Fruit fly (Drosophila melanogaster) whole organism, embryonic: ENCODE results near the gene ATPsynC.
A peak's percentile ranks its signal among the peaks of the same experiment; 100 is the strongest.

Experiments
- Aef1 ChIP-seq: fragments of 200-800 bp; sonication (Bioruptor generic); IDR thresholded peaks from 3 replicates; pipeline ENCODE4 v1.3.6; 2022; ENCODE audit warnings: missing biosample characterization, missing genetic modification characterization
- Awh ChIP-seq: fragments of 200-800 bp; sonication (Bioruptor generic); IDR thresholded peaks from 2 replicates; pipeline ENCODE4, ENCODE4 v1.3.6; 2022; ENCODE audit warnings: missing biosample characterization, missing genetic modification characterization
- BtbVII ChIP-seq: fragments of 200-800 bp; sonication (Bioruptor generic); optimal IDR thresholded peaks from 3 replicates; lab custom pipeline; 2017; ENCODE audit warnings: missing biosample characterization, mild to moderate bottlenecking, missing genetic modification characterization
- C15 ChIP-seq: fragments of 200-800 bp; sonication (Bioruptor generic); IDR thresholded peaks from 3 replicates; pipeline ENCODE4 v1.3.6; 2022; ENCODE audit warnings: missing biosample characterization, missing genetic modification characterization
- CG10147 ChIP-seq: fragments of 200-800 bp; sonication (Bioruptor generic); optimal IDR thresholded peaks from 2 replicates; lab custom pipeline; 2019; ENCODE audit warnings: missing biosample characterization, mild to moderate bottlenecking, missing genetic modification characterization, moderate library complexity
- CG1024 ChIP-seq: fragments of 200-800 bp; sonication (Bioruptor generic); IDR thresholded peaks from 2 replicates; pipeline ENCODE4 v1.3.6; 2022; ENCODE audit warnings: missing biosample characterization, missing genetic modification characterization
- CG10274 ChIP-seq: fragments of 200-800 bp; sonication (Bioruptor generic); optimal IDR thresholded peaks from 3 replicates; lab custom pipeline; 2017; ENCODE audit warnings: missing biosample characterization, mild to moderate bottlenecking, missing genetic modification characterization
- CG10321 ChIP-seq: fragments of 200-800 bp; sonication (Bioruptor generic); IDR thresholded peaks from 2 replicates; pipeline ENCODE4 v1.3.6; 2022; ENCODE audit warnings: missing biosample characterization, missing genetic modification characterization
- CG11398 ChIP-seq: fragments of 200-800 bp; sonication (Bioruptor generic); optimal IDR thresholded peaks from 2 replicates; lab custom pipeline; 2016; ENCODE audit warnings: missing biosample characterization, missing genetic modification characterization
- CG11456 ChIP-seq: fragments of 200-800 bp; sonication (Bioruptor generic); IDR thresholded peaks from 3 replicates; pipeline ENCODE4 v1.3.6; 2022; ENCODE audit warnings: missing biosample characterization, missing genetic modification characterization
- CG11504 ChIP-seq: fragments of 200-800 bp; sonication (Bioruptor generic); optimal IDR thresholded peaks from 3 replicates; lab custom pipeline; 2019; ENCODE audit warnings: missing biosample characterization, mild to moderate bottlenecking, missing genetic modification characterization, moderate library complexity
- CG12155 ChIP-seq: fragments of 200-800 bp; sonication (Bioruptor generic); optimal IDR thresholded peaks from 3 replicates; lab custom pipeline; 2016; ENCODE audit warnings: missing biosample characterization, missing genetic modification characterization
- CG1233 ChIP-seq: fragments of 200-800 bp; sonication (Bioruptor generic); optimal IDR thresholded peaks from 4 replicates; lab custom pipeline; 2018; ENCODE audit warnings: missing biosample characterization, mild to moderate bottlenecking, missing genetic modification characterization
- CG12659 ChIP-seq: fragments of 200-800 bp; sonication (Bioruptor generic); optimal IDR thresholded peaks from 3 replicates; lab custom pipeline; 2017; ENCODE audit warnings: mild to moderate bottlenecking, missing biosample characterization, missing genetic modification reagents, missing genetic modification characterization
- CG12769 ChIP-seq: fragments of 200-800 bp; sonication (Bioruptor generic); optimal IDR thresholded peaks from 2 replicates; lab custom pipeline; 2019; ENCODE audit warnings: missing biosample characterization, mild to moderate bottlenecking, missing genetic modification characterization, moderate library complexity
- CG13123 ChIP-seq: fragments of 200-800 bp; sonication (Bioruptor generic); optimal IDR thresholded peaks from 2 replicates; lab custom pipeline; 2016; ENCODE audit warnings: missing biosample characterization, missing genetic modification characterization
- CG13424 ChIP-seq: fragments of 200-800 bp; sonication (Bioruptor generic); optimal IDR thresholded peaks from 2 replicates; lab custom pipeline; 2019; ENCODE audit warnings: missing biosample characterization, mild to moderate bottlenecking, missing genetic modification characterization, moderate library complexity
- CG15011 ChIP-seq: fragments of 200-800 bp; sonication (Bioruptor generic); optimal IDR thresholded peaks from 3 replicates; lab custom pipeline; 2018; ENCODE audit warnings: missing biosample characterization, mild to moderate bottlenecking, missing genetic modification characterization
- CG16779 ChIP-seq: fragments of 200-800 bp; sonication (Bioruptor generic); IDR thresholded peaks from 2 replicates; pipeline ENCODE4 v1.3.6; 2022; ENCODE audit warnings: missing biosample characterization, missing genetic modification characterization
- CG17328 ChIP-seq: fragments of 200-800 bp; sonication (Bioruptor generic); IDR thresholded peaks from 2 replicates; pipeline ENCODE4 v1.3.6; 2022; ENCODE audit warnings: missing biosample characterization, missing genetic modification characterization
- CG17361 ChIP-seq: fragments of 200-800 bp; sonication (Bioruptor generic); IDR thresholded peaks from 3 replicates; pipeline ENCODE4 v1.3.6; 2022; ENCODE audit warnings: missing biosample characterization, missing genetic modification characterization
- CG30020 ChIP-seq: fragments of 200-800 bp; optimal IDR thresholded peaks from 2 replicates; lab custom pipeline; 2019; ENCODE audit warnings: missing biosample characterization, mild to moderate bottlenecking, missing genetic modification characterization, moderate library complexity
- CG30431 ChIP-seq: fragments of 200-800 bp; sonication (Bioruptor generic); optimal IDR thresholded peaks from 2 replicates; lab custom pipeline; 2017; ENCODE audit warnings: missing biosample characterization, missing genetic modification characterization
- CG3065 ChIP-seq: fragments of 200-800 bp; sonication (Bioruptor generic); optimal IDR thresholded peaks from 2 replicates; lab custom pipeline; 2016; ENCODE audit warnings: missing biosample characterization, missing genetic modification characterization
- CG32772 ChIP-seq: fragments of 200-800 bp; sonication (Bioruptor generic); IDR thresholded peaks from 2 replicates; pipeline ENCODE4 v1.3.6; 2022; ENCODE audit warnings: missing biosample characterization, missing genetic modification characterization
- CG34376 ChIP-seq: fragments of 200-800 bp; sonication (Bioruptor generic); optimal IDR thresholded peaks from 2 replicates; lab custom pipeline; 2018; ENCODE audit warnings: missing biosample characterization, mild to moderate bottlenecking, missing genetic modification characterization
- CG43689 ChIP-seq: fragments of 200-800 bp; sonication (Bioruptor generic); IDR thresholded peaks from 2 replicates; pipeline ENCODE4 v1.3.6; 2022; ENCODE audit warnings: missing biosample characterization, missing genetic modification characterization
- CG6683 ChIP-seq: fragments of 200-800 bp; sonication (Bioruptor generic); optimal IDR thresholded peaks from 2 replicates; lab custom pipeline; 2017; ENCODE audit warnings: missing biosample characterization, mild to moderate bottlenecking, missing genetic modification characterization, missing genetic modification reagents
- CG9609 ChIP-seq: fragments of 200-800 bp; sonication (Bioruptor generic); optimal IDR thresholded peaks from 3 replicates; lab custom pipeline; 2016; ENCODE audit warnings: missing biosample characterization, missing genetic modification characterization
- ERR ChIP-seq: fragments of 200-800 bp; sonication (Bioruptor generic); optimal IDR thresholded peaks from 2 replicates; lab custom pipeline; 2016; ENCODE audit warnings: missing biosample characterization, missing genetic modification characterization
- HHEX ChIP-seq: fragments of 200-800 bp; sonication (Bioruptor generic); optimal IDR thresholded peaks from 3 replicates; lab custom pipeline; 2017; ENCODE audit warnings: missing biosample characterization, mild to moderate bottlenecking, missing genetic modification characterization, missing genetic modification reagents
- Hmr ChIP-seq: fragments of 200-800 bp; sonication (Bioruptor generic); optimal IDR thresholded peaks from 3 replicates; lab custom pipeline; 2017; ENCODE audit warnings: mild to moderate bottlenecking, missing biosample characterization, missing genetic modification reagents, missing genetic modification characterization
- Med ChIP-seq: fragments of 200-800 bp; sonication (Bioruptor generic); peaks from one replicate; lab custom pipeline; 2016; ENCODE audit warnings: missing biosample characterization, missing genetic modification characterization, mild to moderate bottlenecking, inconsistent platforms, moderate library complexity
- NC2β ChIP-seq: fragments of 200-800 bp; sonication (Bioruptor generic); optimal IDR thresholded peaks from 2 replicates; lab custom pipeline; 2016; ENCODE audit warnings: missing biosample characterization, missing genetic modification characterization
- Vsx1 ChIP-seq: fragments of 200-800 bp; sonication (Bioruptor generic); optimal IDR thresholded peaks from 2 replicates; lab custom pipeline; 2017; ENCODE audit warnings: missing biosample characterization, mild to moderate bottlenecking, missing genetic modification characterization, missing genetic modification reagents
- ap ChIP-seq: fragments of 200-800 bp; sonication (Bioruptor generic); IDR thresholded peaks from 2 replicates; pipeline ENCODE4 v1.3.6; 2022; ENCODE audit warnings: missing biosample characterization, missing genetic modification characterization
- bab2 ChIP-seq: fragments of 200-800 bp; sonication (Bioruptor generic); optimal IDR thresholded peaks from 2 replicates; lab custom pipeline; 2016; ENCODE audit warnings: missing biosample characterization, missing genetic modification characterization
- bigmax ChIP-seq: fragments of 200-800 bp; sonication (Bioruptor generic); optimal IDR thresholded peaks from 2 replicates; lab custom pipeline; 2018; ENCODE audit warnings: missing biosample characterization, mild to moderate bottlenecking, missing genetic modification characterization
- chm ChIP-seq: fragments of 200-800 bp; sonication (Bioruptor generic); IDR thresholded peaks from 2 replicates; pipeline ENCODE4 v1.3.6; 2022; ENCODE audit warnings: missing biosample characterization, missing genetic modification characterization
- dm ChIP-seq: fragments of 200-800 bp; sonication (Bioruptor generic); optimal IDR thresholded peaks from 3 replicates; lab custom pipeline; 2016; ENCODE audit warnings: missing biosample characterization, missing genetic modification characterization
- gfzf ChIP-seq: fragments of 200-800 bp; sonication (Bioruptor generic); optimal IDR thresholded peaks from 2 replicates; lab custom pipeline; 2016; ENCODE audit warnings: missing biosample characterization, mild to moderate bottlenecking, missing genetic modification characterization, moderate library complexity
- jing ChIP-seq: fragments of 200-800 bp; sonication (Bioruptor generic); optimal IDR thresholded peaks from 2 replicates; lab custom pipeline; 2018; ENCODE audit warnings: missing biosample characterization, mild to moderate bottlenecking, missing genetic modification characterization
- row ChIP-seq: fragments of 200-800 bp; sonication (Bioruptor generic); IDR thresholded peaks from 3 replicates; pipeline ENCODE4 v1.3.6; 2022; ENCODE audit warnings: missing biosample characterization, missing genetic modification characterization
- run ChIP-seq: fragments of 200-800 bp; sonication (Bioruptor generic); optimal IDR thresholded peaks from 3 replicates; lab custom pipeline; 2018; ENCODE audit warnings: missing biosample characterization, mild to moderate bottlenecking, missing genetic modification characterization
- sens ChIP-seq: fragments of 200-800 bp; sonication (Bioruptor generic); peaks from one replicate; lab custom pipeline; 2016; ENCODE audit warnings: missing biosample characterization, missing genetic modification characterization
- seq ChIP-seq: fragments of 200-800 bp; sonication (Bioruptor generic); IDR thresholded peaks from 2 replicates; pipeline ENCODE4 v1.3.6; 2022; ENCODE audit warnings: missing biosample characterization, missing genetic modification characterization
- sna ChIP-seq: fragments of 200-800 bp; sonication (Bioruptor generic); IDR thresholded peaks from 2 replicates; pipeline ENCODE4 v1.3.6; 2022; ENCODE audit warnings: missing biosample characterization, missing genetic modification characterization; ENCODE audit not compliant: partially characterized antibody
- so ChIP-seq: fragments of 200-800 bp; sonication (Bioruptor generic); IDR thresholded peaks from 3 replicates; pipeline ENCODE4 v1.3.6; 2022; ENCODE audit warnings: missing biosample characterization, missing genetic modification characterization
- tna ChIP-seq: fragments of 200-800 bp; sonication (Bioruptor generic); IDR thresholded peaks from 2 replicates; pipeline ENCODE4 v1.3.6; 2022; ENCODE audit warnings: missing biosample characterization, missing genetic modification characterization; ENCODE audit not compliant: partially characterized antibody
- toy ChIP-seq: fragments of 200-800 bp; sonication (Bioruptor generic); IDR thresholded peaks from 2 replicates; pipeline ENCODE4 v1.3.6; 2022; ENCODE audit warnings: missing biosample characterization, missing genetic modification characterization

The ATPsynC gene

dm6 chr3R:31218997-31219992, at the start of gene ATPsynC (continued):
- TF ChIP-seq chm (GFP tag; lab: Robert Waterston, UW) (no peak), CG17328 (no peak), CG13424 (tag; lab: Kevin White, UChicago) (peak; percentile 22), ERR (GFP tag; lab: Kevin White, UChicago) (peak; percentile 58), CG12155 (peak; percentile 48), HHEX (GFP tag; lab: Kevin White, UChicago) (peak; percentile 20), Aef1 (GFP tag; lab: Robert Waterston, UW) (no peak), CG10321 (GFP tag; lab: Robert Waterston, UW) (no peak), bab2 (no peak), CG11504 (tag; lab: Kevin White, UChicago) (peak; percentile 20), C15 (no peak), so (GFP tag; lab: Robert Waterston, UW) (no peak), CG17361 (no peak), CG13123 (GFP tag; lab: Kevin White, UChicago) (peak; percentile 17), CG12769 (tag; lab: Kevin White, UChicago) (peak; percentile 63), seq (no peak), Med (peak; percentile 96), CG10274 (GFP tag; lab: Kevin White, UChicago) (no peak), CG1024 (no peak), CG30020 (tag; lab: Kevin White, UChicago) (peak; percentile 91), CG11456 (GFP tag; lab: Robert Waterston, UW) (no peak), Vsx1 (GFP tag; lab: Kevin White, UChicago) (no peak), Hmr (peak; percentile 92), CG3065 (GFP tag; lab: Kevin White, UChicago) (peak; percentile 19), dm (GFP tag; lab: Kevin White, UChicago) (peak; percentile 39), CG32772 (no peak), row (no peak), Awh (GFP tag; lab: Robert Waterston, UW) (no peak), CG9609 (GFP tag; lab: Kevin White, UChicago) (peak; percentile 12), NC2β (GFP tag; lab: Kevin White, UChicago) (peak; percentile 69), toy (no peak), CG30431 (no peak), CG15011 (no peak), CG11398 (GFP tag; lab: Kevin White, UChicago) (peak; percentile 61), CG16779 (GFP tag; lab: Robert Waterston, UW) (no peak), CG43689 (no peak), CG1233 (peak; percentile 45), jing (no peak), gfzf (GFP tag; lab: Kevin White, UChicago) (peak; percentile 100), CG12659 (GFP tag; lab: Kevin White, UChicago) (peak; percentile 93), tna (GFP tag; lab: Robert Waterston, UW) (no peak), ap (GFP tag; lab: Robert Waterston, UW) (no peak), CG10147 (GFP tag; lab: Kevin White, UChicago) (no peak), BtbVII (peak; percentile 31), run (no peak), CG6683 (GFP tag; lab: Kevin White, UChicago) (peak; percentile 25), CG34376 (GFP tag; lab: Kevin White, UChicago) (peak; percentile 82), bigmax (GFP tag; lab: Kevin White, UChicago) (peak; percentile 85), sens (peak; percentile 83), sna (GFP tag; lab: Robert Waterston, UW) (no peak)
